Worm (Caenorhabditis elegans): ENCODE measurements around the gene Y53F4B.51.
"Not testable (repeated sequence)": the region's sequence is repeated elsewhere in the genome, so short reads cannot be mapped to it uniquely, and the experiment has no call there.

Y53F4B.51 gene

DNA sequence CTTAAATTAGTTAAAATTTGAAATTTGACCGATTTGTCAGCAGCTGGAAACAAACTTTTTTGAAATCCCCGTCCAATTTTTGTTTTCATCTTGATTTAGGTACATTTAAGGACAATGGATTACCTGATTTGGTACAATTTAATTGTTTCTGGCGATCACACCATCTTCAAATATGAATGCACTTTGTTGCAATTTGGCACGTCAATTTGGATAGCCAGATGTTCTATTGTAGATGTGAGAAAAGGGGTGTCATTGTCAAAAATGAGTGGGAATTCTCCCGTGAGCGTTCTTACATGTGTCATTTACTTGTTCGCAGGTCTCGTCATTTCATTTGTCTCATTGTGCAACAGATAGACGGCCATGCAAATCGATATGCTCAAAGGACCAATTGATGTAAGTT is 26.1 kb downstream of the Y53F4B.51 start, which contains the start of gene Y53F4B.43:
Gene Y53F4B.43 (plus strand): TSS at position 301 of the 400 bp plus-strand sequence.
- not testable (repeated sequence) for TF ChIP-seq unc-62 (GFP tag; optimal IDR thresholded peaks at IDR 0.05)

DNA sequence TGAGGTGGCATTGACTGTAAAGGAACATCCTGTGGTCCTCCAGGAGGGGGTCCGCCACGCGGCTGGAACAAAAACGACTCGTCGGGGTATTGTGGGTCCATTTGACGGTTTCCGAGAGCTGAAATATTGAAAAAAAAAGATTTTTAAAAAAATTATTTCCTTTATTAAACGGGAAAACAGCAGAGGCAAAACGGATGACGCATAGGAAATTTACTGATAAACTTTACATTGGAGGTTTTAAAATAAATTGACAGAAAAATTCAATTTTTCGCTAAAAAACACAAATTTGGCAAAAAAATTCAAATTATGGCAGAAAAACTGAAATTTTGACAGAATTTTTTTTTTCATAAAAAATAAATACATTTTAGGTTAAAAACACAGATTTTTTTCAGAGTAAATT is 30.3 kb downstream of the Y53F4B.51 start, which contains the start of gene Y53F4B.5:
Gene Y53F4B.5 (minus strand): TSS at position 101 of the 400 bp plus-strand sequence.
- TF ChIP-seq unc-62 (GFP tag; optimal IDR thresholded peaks at IDR 0.05): no peak

DNA sequence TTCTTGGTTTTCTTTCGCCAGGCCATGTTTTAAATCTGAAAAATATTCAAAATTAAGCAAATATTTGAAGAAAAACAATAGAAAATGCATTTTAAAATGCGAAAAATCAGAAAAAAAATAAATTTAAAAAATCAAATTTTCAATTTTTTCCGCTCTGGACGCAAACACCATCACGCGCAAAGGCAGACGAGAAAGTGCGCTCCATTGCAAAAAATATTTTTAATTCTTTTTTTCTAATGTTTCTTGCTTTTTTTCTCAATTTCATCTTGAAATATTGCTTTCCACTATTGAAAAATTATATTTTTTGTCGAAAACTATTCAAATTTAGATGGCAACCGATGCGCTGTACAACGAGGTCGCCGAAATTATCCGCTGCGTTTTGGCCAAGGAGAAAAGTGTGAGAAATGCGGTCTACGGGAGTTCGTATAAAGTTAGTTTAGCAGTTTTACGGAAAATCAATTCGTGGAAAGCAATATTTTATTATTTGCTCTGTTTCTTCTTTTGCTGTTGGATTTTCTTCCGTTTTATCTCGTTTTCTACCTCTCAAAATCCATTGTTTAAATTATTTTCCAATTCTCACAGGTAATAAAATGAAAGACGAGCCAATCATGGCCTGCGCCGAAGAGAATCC is 44.8 kb downstream of the Y53F4B.51 start, which contains the start of the genes pole-4, nsun-5 and metl-2:
Gene pole-4 (minus strand): TSS at position 35 of the 631 bp plus-strand sequence.
Gene nsun-5 (plus strand): TSS at position 298 of the 631 bp plus-strand sequence.
Gene metl-2 (plus strand): TSS at position 581 of the 631 bp plus-strand sequence.
- TF ChIP-seq unc-62 (GFP tag; optimal IDR thresholded peaks at IDR 0.05): no peak

DNA sequence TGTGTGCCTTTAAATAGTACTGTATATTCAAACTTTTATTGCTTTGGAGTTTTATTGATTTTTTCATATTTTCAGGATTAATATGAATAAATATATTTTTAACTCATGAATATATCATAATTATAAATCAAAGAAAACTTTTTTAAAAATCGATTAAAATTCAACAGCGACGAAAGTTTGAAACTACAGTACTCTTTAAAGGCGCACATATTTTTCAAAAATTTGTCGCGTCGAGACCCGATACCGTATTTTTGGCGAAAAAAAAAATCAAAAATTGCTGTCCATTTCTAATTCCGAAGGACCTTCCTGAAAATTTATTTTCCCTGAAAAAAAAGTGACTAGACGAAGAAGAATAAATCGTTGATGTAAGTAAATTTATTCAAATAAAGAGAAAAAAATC is 46.0 kb downstream of the Y53F4B.51 start:
- TF ChIP-seq unc-62 (GFP tag; optimal IDR thresholded peaks at IDR 0.05): no peak

DNA sequence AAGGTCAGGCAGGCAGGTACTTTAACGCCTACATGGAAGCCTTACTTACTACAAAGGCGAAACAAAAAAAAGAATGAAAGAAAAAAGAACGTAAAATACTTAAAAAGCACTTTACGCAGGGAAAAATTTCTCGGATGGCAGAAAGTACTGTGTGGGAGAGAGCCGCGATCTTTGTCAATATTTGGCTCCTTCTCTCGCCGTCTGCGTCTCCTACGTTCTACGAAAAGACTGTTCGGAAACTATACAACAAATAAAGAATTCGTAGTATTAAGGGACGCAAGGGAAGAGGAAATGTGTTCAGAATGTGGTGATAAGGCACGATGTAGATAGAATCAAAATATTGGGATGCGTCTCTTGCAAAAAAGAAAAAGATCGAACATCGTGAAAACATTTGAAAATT is 47.2 kb downstream of the Y53F4B.51 start:
- no peak for TF ChIP-seq unc-62 (GFP tag; optimal IDR thresholded peaks at IDR 0.05)

DNA sequence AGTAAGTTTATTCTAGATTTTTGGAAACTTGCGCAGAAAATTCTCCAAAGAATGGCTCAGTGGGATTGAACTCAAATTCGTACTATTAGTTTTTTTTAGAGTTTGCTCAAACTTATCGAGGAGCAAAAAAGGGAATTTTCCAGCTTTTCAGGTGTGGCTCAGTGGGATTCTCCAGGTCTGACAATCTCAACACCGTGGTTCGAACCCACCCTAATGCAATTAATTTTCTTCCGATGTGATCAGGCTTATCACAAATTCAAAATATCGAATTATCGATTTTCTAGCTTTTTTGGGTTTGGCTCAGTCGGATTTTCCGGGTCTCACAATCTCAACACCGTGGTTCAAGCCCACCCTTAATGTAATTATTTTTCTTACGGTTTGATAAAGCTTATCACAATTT is 47.8 kb downstream of the Y53F4B.51 start:
- TF ChIP-seq unc-62 (GFP tag; optimal IDR thresholded peaks at IDR 0.05): no peak

DNA sequence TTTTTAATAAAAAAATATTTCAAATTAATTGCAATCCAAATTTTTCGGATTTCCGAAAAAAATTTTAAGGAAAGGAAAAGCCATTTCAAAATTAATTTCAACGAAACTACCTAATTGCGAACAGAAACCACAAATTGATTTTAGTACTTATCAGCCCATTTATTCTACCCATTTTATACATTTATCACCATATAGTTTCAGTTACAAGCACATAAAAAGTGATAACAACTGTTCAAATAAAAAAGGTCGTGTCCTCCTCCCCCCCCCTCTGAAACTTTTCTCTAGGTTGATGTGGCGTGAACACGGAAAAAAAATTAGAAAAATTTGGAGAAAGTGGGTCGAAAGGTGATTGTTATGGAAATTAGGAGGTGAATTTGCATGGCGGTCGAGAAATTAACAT is 49.4 kb downstream of the Y53F4B.51 start:
- TF ChIP-seq unc-62 (GFP tag; optimal IDR thresholded peaks at IDR 0.05): no peak

DNA sequence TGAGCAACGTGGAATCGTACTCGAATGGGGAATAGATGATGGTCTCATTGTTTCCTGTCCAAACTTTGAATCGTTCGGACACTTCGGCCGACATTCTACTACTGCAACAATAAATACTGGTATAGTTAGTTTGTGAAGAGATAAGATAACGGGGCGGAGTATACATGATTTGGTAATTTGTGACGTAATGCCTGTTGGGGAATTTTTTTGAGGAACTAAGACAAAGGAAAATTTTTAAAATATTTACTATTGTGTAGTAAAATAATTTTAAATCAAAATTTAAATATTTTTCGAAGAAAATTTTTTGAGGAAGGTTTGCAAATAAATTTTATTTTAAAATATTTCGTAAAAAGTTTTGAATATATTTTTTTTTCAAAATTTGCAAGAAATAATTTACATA is 50.2 kb downstream of the Y53F4B.51 start, which contains the start of gene elo-9:
Gene elo-9 (minus strand): TSS at position 101 of the 400 bp plus-strand sequence.
- no peak for TF ChIP-seq unc-62 (GFP tag; optimal IDR thresholded peaks at IDR 0.05)

All from whole organism, dauer.